Fruit fly (Drosophila melanogaster) whole organism, prepupa: ENCODE results near the gene CG46318.
A peak's percentile ranks its signal among the peaks of the same experiment; 100 is the strongest.

ENCODE experiments used
- Blimp-1 ChIP-seq: fragments of 200-800 bp; sonication (Bioruptor generic); optimal IDR thresholded peaks from 3 replicates; lab custom pipeline; 2017; ENCODE audit warnings: missing biosample characterization, missing genetic modification characterization, mild to moderate bottlenecking, moderate library complexity, missing genetic modification reagents
- CG10631 ChIP-seq: fragments of 200-800 bp; sonication (Bioruptor generic); optimal IDR thresholded peaks from 2 replicates; lab custom pipeline; 2016; ENCODE audit warnings: missing biosample characterization, missing genetic modification characterization
- CG11294 ChIP-seq: fragments of 200-800 bp; sonication (Bioruptor generic); IDR thresholded peaks from 2 replicates; pipeline ENCODE4 v1.3.6; 2022; ENCODE audit warnings: missing biosample characterization, missing genetic modification characterization
- CG11902 ChIP-seq: fragments of 200-800 bp; sonication (Bioruptor generic); optimal IDR thresholded peaks from 3 replicates; lab custom pipeline; 2016; ENCODE audit warnings: missing biosample characterization, missing genetic modification characterization
- CG1621 ChIP-seq: fragments of 200-800 bp; sonication (Bioruptor generic); optimal IDR thresholded peaks from 3 replicates; lab custom pipeline; 2018; ENCODE audit warnings: missing biosample characterization, mild to moderate bottlenecking, missing genetic modification characterization
- CG34406 ChIP-seq: fragments of 200-800 bp; sonication (Bioruptor generic); optimal IDR thresholded peaks from 3 replicates; lab custom pipeline; 2016; ENCODE audit warnings: missing biosample characterization, missing genetic modification characterization
- CG3919 ChIP-seq: fragments of 200-800 bp; sonication (Bioruptor generic); optimal IDR thresholded peaks from 3 replicates; lab custom pipeline; 2016; ENCODE audit warnings: missing biosample characterization, missing genetic modification characterization
- CG4318 ChIP-seq: fragments of 200-800 bp; sonication (Bioruptor generic); optimal IDR thresholded peaks from 3 replicates; lab custom pipeline; 2017; ENCODE audit warnings: missing biosample characterization, mild to moderate bottlenecking, missing genetic modification characterization
- CG6163 ChIP-seq: fragments of 200-800 bp; sonication (Bioruptor generic); IDR thresholded peaks from 3 replicates; pipeline ENCODE4 v1.3.6; 2022; ENCODE audit warnings: missing biosample characterization, missing genetic modification characterization
- CG6276 ChIP-seq: fragments of 200-800 bp; sonication (Bioruptor generic); optimal IDR thresholded peaks from 2 replicates; lab custom pipeline; 2017; ENCODE audit warnings: missing biosample characterization, mild to moderate bottlenecking, missing genetic modification characterization
- CG6808 ChIP-seq: fragments of 200-800 bp; sonication (Bioruptor generic); optimal IDR thresholded peaks from 3 replicates; lab custom pipeline; 2017; ENCODE audit warnings: missing biosample characterization, missing genetic modification characterization, mild to moderate bottlenecking, moderate library complexity, missing genetic modification reagents
- CG6854 ChIP-seq: fragments of 200-800 bp; sonication (Bioruptor generic); optimal IDR thresholded peaks from 2 replicates; lab custom pipeline; 2017; ENCODE audit warnings: missing biosample characterization, mild to moderate bottlenecking, missing genetic modification characterization
- CG7368 ChIP-seq: fragments of 200-800 bp; sonication (Bioruptor generic); optimal IDR thresholded peaks from 3 replicates; lab custom pipeline; 2016; ENCODE audit warnings: missing biosample characterization, missing genetic modification characterization
- CG8119 ChIP-seq: fragments of 200-800 bp; sonication (Bioruptor generic); IDR thresholded peaks from 3 replicates; pipeline ENCODE4 v1.3.6; 2022; ENCODE audit warnings: missing biosample characterization, missing genetic modification characterization
- CG8632 ChIP-seq: fragments of 200-800 bp; sonication (Bioruptor generic); optimal IDR thresholded peaks from 3 replicates; lab custom pipeline; 2016; ENCODE audit warnings: missing biosample characterization, missing genetic modification characterization
- CG9139 ChIP-seq: fragments of 200-800 bp; sonication (Bioruptor generic); optimal IDR thresholded peaks from 3 replicates; lab custom pipeline; 2017; ENCODE audit warnings: missing biosample characterization, mild to moderate bottlenecking, missing genetic modification characterization
- Eip75B ChIP-seq: fragments of 200-800 bp; sonication (Bioruptor generic); optimal IDR thresholded peaks from 3 replicates; lab custom pipeline; 2016; ENCODE audit warnings: missing biosample characterization, missing genetic modification characterization
- Eip78C ChIP-seq: fragments of 200-800 bp; sonication (Bioruptor generic); peaks from one replicate; lab custom pipeline; 2016; ENCODE audit warnings: missing biosample characterization, missing genetic modification characterization
- Eip93F ChIP-seq: fragments of 200-800 bp; sonication (Bioruptor generic); optimal IDR thresholded peaks from 2 replicates; lab custom pipeline; 2016; ENCODE audit warnings: missing biosample characterization, mild to moderate bottlenecking, missing genetic modification characterization
- Ets96B ChIP-seq: fragments of 200-800 bp; optimal IDR thresholded peaks from 2 replicates; lab custom pipeline; 2019; ENCODE audit warnings: missing biosample characterization, mild to moderate bottlenecking, missing genetic modification characterization, moderate library complexity
- Hr38 ChIP-seq: sonication (Bioruptor generic); optimal IDR thresholded peaks from 2 replicates; lab custom pipeline; 2016; ENCODE audit warnings: missing biosample characterization, missing genetic modification characterization
- Hr39 ChIP-seq: fragments of 200-800 bp; sonication (Bioruptor generic); optimal IDR thresholded peaks from 2 replicates; lab custom pipeline; 2016; ENCODE audit warnings: missing biosample characterization, missing genetic modification characterization
- Hr4 ChIP-seq: fragments of 200-800 bp; sonication (Bioruptor generic); optimal IDR thresholded peaks from 3 replicates; lab custom pipeline; 2016; ENCODE audit warnings: missing biosample characterization, missing genetic modification characterization
- Lpt ChIP-seq: fragments of 200-800 bp; sonication (Bioruptor generic); optimal IDR thresholded peaks from 3 replicates; lab custom pipeline; 2016; ENCODE audit warnings: missing biosample characterization, missing genetic modification characterization
- Met ChIP-seq: fragments of 200-800 bp; sonication (Bioruptor generic); optimal IDR thresholded peaks from 3 replicates; lab custom pipeline; 2016; ENCODE audit warnings: missing biosample characterization, missing genetic modification characterization
- OdsH ChIP-seq: fragments of 200-800 bp; sonication (Bioruptor generic); optimal IDR thresholded peaks from 3 replicates; lab custom pipeline; 2016; ENCODE audit warnings: missing biosample characterization, missing genetic modification characterization
- Smox ChIP-seq: fragments of 200-800 bp; sonication (Bioruptor generic); optimal IDR thresholded peaks from 3 replicates; lab custom pipeline; 2016; ENCODE audit warnings: missing biosample characterization, missing genetic modification characterization
- Sox102F ChIP-seq: fragments of 200-800 bp; sonication (Bioruptor generic); optimal IDR thresholded peaks from 2 replicates; lab custom pipeline; 2016; ENCODE audit warnings: missing biosample characterization, mild to moderate bottlenecking, missing genetic modification characterization
- Sox14 ChIP-seq: fragments of 200-800 bp; sonication (Bioruptor generic); optimal IDR thresholded peaks from 3 replicates; lab custom pipeline; 2016; ENCODE audit warnings: missing biosample characterization, missing genetic modification characterization
- Sox15 ChIP-seq: fragments of 200-800 bp; sonication (Bioruptor generic); optimal IDR thresholded peaks from 3 replicates; lab custom pipeline; 2016; ENCODE audit warnings: missing biosample characterization, missing genetic modification characterization
- achi ChIP-seq: fragments of 200-800 bp; sonication (Bioruptor generic); optimal IDR thresholded peaks from 3 replicates; lab custom pipeline; 2016; ENCODE audit warnings: missing biosample characterization, missing genetic modification characterization
- acj6 ChIP-seq: fragments of 200-800 bp; sonication (Bioruptor generic); optimal IDR thresholded peaks from 3 replicates; lab custom pipeline; 2016; ENCODE audit warnings: missing biosample characterization, missing genetic modification characterization
- cyc ChIP-seq: fragments of 200-800 bp; sonication (Bioruptor generic); optimal IDR thresholded peaks from 3 replicates; lab custom pipeline; 2016; ENCODE audit warnings: missing biosample characterization, missing genetic modification characterization
- dac ChIP-seq: fragments of 200-800 bp; sonication (Bioruptor generic); optimal IDR thresholded peaks from 2 replicates; lab custom pipeline; 2017; ENCODE audit warnings: missing biosample characterization, mild to moderate bottlenecking, missing genetic modification characterization
- dsx ChIP-seq: fragments of 200-800 bp; optimal IDR thresholded peaks from 3 replicates; lab custom pipeline; 2019; ENCODE audit warnings: missing biosample characterization, mild to moderate bottlenecking, missing genetic modification characterization, moderate library complexity; ENCODE audit not compliant: poor library complexity, severe bottlenecking
- eg ChIP-seq: fragments of 200-800 bp; sonication (Bioruptor generic); IDR thresholded peaks from 3 replicates; pipeline ENCODE4 v1.3.6; 2022; ENCODE audit warnings: missing biosample characterization, missing genetic modification characterization
- esn ChIP-seq: fragments of 200-800 bp; sonication (Bioruptor generic); optimal IDR thresholded peaks from 2 replicates; lab custom pipeline; 2016; ENCODE audit warnings: missing biosample characterization, mild to moderate bottlenecking, missing genetic modification characterization, moderate library complexity
- fd59A ChIP-seq: fragments of 200-800 bp; sonication (Bioruptor generic); optimal IDR thresholded peaks from 2 replicates; lab custom pipeline; 2017; ENCODE audit warnings: missing biosample characterization, mild to moderate bottlenecking, missing genetic modification characterization, missing genetic modification reagents
- fd85E ChIP-seq: fragments of 200-800 bp; sonication (Bioruptor generic); optimal IDR thresholded peaks from 3 replicates; lab custom pipeline; 2016; ENCODE audit warnings: missing biosample characterization, missing genetic modification characterization
- lz ChIP-seq: fragments of 200-800 bp; sonication (Bioruptor generic); optimal IDR thresholded peaks from 3 replicates; lab custom pipeline; 2016; ENCODE audit warnings: missing biosample characterization, missing genetic modification characterization
- net ChIP-seq: fragments of 200-800 bp; sonication (Bioruptor generic); optimal IDR thresholded peaks from 3 replicates; lab custom pipeline; 2016; ENCODE audit warnings: missing biosample characterization, missing genetic modification characterization
- pdm3 ChIP-seq: fragments of 200-800 bp; sonication (Bioruptor generic); optimal IDR thresholded peaks from 3 replicates; lab custom pipeline; 2016; ENCODE audit warnings: missing biosample characterization, missing genetic modification characterization
- salr ChIP-seq, 2 experiments: fragments of 200-800 bp; sonication (Bioruptor generic); optimal IDR thresholded peaks; 3 replicates each; lab custom pipeline; 2016 to 2018; ENCODE audit warnings: missing biosample characterization in 2 of 2, missing genetic modification characterization in 2 of 2, mild to moderate bottlenecking in 1 of 2
- ss ChIP-seq, 2 experiments: fragments of 200-800 bp; sonication (Bioruptor generic); optimal IDR thresholded peaks; 2 replicates in 1 of 2; 3 replicates in 1 of 2; lab custom pipeline; 2017 to 2018; ENCODE audit warnings: mild to moderate bottlenecking in 2 of 2, missing biosample characterization in 2 of 2, missing genetic modification characterization in 2 of 2, moderate library complexity in 1 of 2
- svp ChIP-seq: fragments of 200-800 bp; sonication (Bioruptor generic); peaks from one replicate; lab custom pipeline; 2016; ENCODE audit warnings: missing biosample characterization, missing genetic modification characterization
- topi ChIP-seq: fragments of 200-800 bp; sonication (Bioruptor generic); optimal IDR thresholded peaks from 3 replicates; lab custom pipeline; 2016; ENCODE audit warnings: missing biosample characterization, missing genetic modification characterization
- vri ChIP-seq: fragments of 200-800 bp; sonication (Bioruptor generic); optimal IDR thresholded peaks from 3 replicates; lab custom pipeline; 2016; ENCODE audit warnings: missing biosample characterization, mild to moderate bottlenecking, missing genetic modification characterization

CG46318 gene

dm6 chr3R:18658380-18658944 is 21.9 kb upstream of the CG46318 start:
- TF ChIP-seq dac (GFP tag; lab: Kevin White, UChicago) (no peak), lz (GFP tag; lab: Kevin White, UChicago) (no peak), Blimp-1 (GFP tag; lab: Kevin White, UChicago) (peak; percentile 66), Eip78C (GFP tag; lab: Kevin White, UChicago) (peak; percentile 51), Sox14 (GFP tag; lab: Kevin White, UChicago) (no peak), OdsH (GFP tag; lab: Kevin White, UChicago) (no peak), fd85E (no peak), CG6163 (GFP tag; lab: Robert Waterston, UW) (peak; percentile 18; the same call in 1 of the 3 replicates), topi (GFP tag; lab: Kevin White, UChicago) (no peak), Hr39 (GFP tag; lab: Kevin White, UChicago) (no peak), svp (GFP tag; lab: Kevin White, UChicago) (peak; percentile 79)

dm6 chr3R:18658945-18659642 is 21.3 kb upstream of the CG46318 start, which contains the start of the genes CG31224 and CstF64:
Gene CG31224, minus strand, starts transcription at chr3R:18659309.
Gene CstF64, plus strand, starts transcription at chr3R:18659618.
- TF ChIP-seq svp (GFP tag; lab: Kevin White, UChicago) (peak; percentile 87), Sox15 (GFP tag; lab: Kevin White, UChicago) (peak; percentile 73), dsx (GFP tag; lab: Kevin White, UChicago) (peak; percentile 49), acj6 (GFP tag; lab: Kevin White, UChicago) (peak; percentile 80), achi (peak; percentile 76), vri (GFP tag; lab: Kevin White, UChicago) (peak; percentile 89), CG10631 (GFP tag; lab: Kevin White, UChicago) (peak; percentile 85), CG6854 (peak; percentile 15), CG6808 (no peak), Hr38 (GFP tag; lab: Kevin White, UChicago) (no peak), Eip75B (GFP tag; lab: Kevin White, UChicago) (peak; percentile 78), Lpt (GFP tag; lab: Kevin White, UChicago) (peak; percentile 55), topi (GFP tag; lab: Kevin White, UChicago) (peak; percentile 83), CG9139 (GFP tag; lab: Kevin White, UChicago) (no peak), fd85E (peak; percentile 40), salr (GFP tag; optimal IDR thresholded peaks at IDR 0.05; lab: Kevin White, UChicago) (peak in 1 of 2 experiments; percentile 44), CG11902 (peak; percentile 70), Eip93F (GFP tag; lab: Kevin White, UChicago) (peak; percentile 5), CG6163 (GFP tag; lab: Robert Waterston, UW) (peak; percentile 75), CG6276 (GFP tag; lab: Kevin White, UChicago) (no peak), fd59A (peak; percentile 54), pdm3 (GFP tag; lab: Kevin White, UChicago) (peak; percentile 90), CG34406 (GFP tag; lab: Kevin White, UChicago) (peak; percentile 69), CG11294 (GFP tag; lab: Robert Waterston, UW) (peak; percentile 68; the same call in 1 of the 2 replicates), Smox (no peak), cyc (GFP tag; lab: Kevin White, UChicago) (peak; percentile 88), Blimp-1 (GFP tag; lab: Kevin White, UChicago) (no peak), Ets96B (tag; lab: Kevin White, UChicago) (peak; percentile 70), CG4318 (GFP tag; lab: Kevin White, UChicago) (no peak), CG1621 (tag; lab: Kevin White, UChicago) (peak; percentile 66), ss (GFP tag; optimal IDR thresholded peaks at IDR 0.05; lab: Kevin White, UChicago) (peak in 1 of 2 experiments; percentile 65), net (peak; percentile 75), Met (GFP tag; lab: Kevin White, UChicago) (peak; percentile 83), lz (GFP tag; lab: Kevin White, UChicago) (peak; percentile 86), CG7368 (GFP tag; lab: Kevin White, UChicago) (peak; percentile 66), Sox102F (GFP tag; lab: Kevin White, UChicago) (no peak), Eip78C (GFP tag; lab: Kevin White, UChicago) (peak; percentile 93), eg (GFP tag; lab: Robert Waterston, UW) (peak; percentile 76), CG8119 (GFP tag; lab: Robert Waterston, UW) (peak; percentile 77), CG3919 (peak; percentile 83), esn (peak; percentile 86), CG8632 (peak; percentile 64), Hr4 (GFP tag; lab: Kevin White, UChicago) (peak; percentile 84)
